Fruit fly (Drosophila melanogaster) ovary, adult (tissue): ENCODE results near the gene cib.
A peak's percentile ranks its signal among the peaks of the same experiment; 100 is the strongest.

Experiments
- CG17801 ChIP-seq: fragments of 200-800 bp; optimal IDR thresholded peaks from 2 replicates; lab custom pipeline; 2019; ENCODE audit warnings: missing biosample characterization, mild to moderate bottlenecking, missing genetic modification characterization, moderate library complexity; ENCODE audit not compliant: partially characterized antibody

The cib gene

dm6 chrX:4119582-4119981, 13.7 kb downstream of the cib start:
- no peak for TF ChIP-seq CG17801 (GFP tag; lab: Kevin White, UChicago)

- peak; percentile 12 for TF ChIP-seq CG17801 (GFP tag; lab: Kevin White, UChicago)
Measured at dm6 chrX:4131049-4131629, 25.2 kb downstream of the cib start, which contains the start of gene GlcAT-I. TSS of gene GlcAT-I (plus strand) at chrX:4131211.

DNA sequence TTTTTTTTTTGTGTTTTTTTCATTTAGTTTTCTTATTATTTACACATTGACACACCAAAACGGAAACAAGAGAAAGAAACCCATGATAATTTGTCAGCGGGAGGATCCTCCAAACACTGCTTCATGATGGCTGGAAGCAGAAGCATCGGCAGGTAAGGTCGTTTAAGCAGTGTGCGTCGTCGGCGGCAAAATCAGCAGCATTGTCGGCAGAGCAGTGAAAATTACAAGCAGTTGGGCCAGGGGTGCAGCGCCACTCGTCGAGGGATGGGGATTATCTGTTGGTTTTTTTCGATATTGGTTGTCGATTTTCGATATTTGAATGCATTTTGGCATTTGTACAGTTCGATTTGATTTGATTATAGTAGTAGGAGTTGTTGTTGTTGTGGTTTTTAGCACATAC, 33.1 kb downstream of the cib start:
- TF ChIP-seq CG17801 (GFP tag; lab: Kevin White, UChicago) = no peak

dm6 chrX:4150989-4151388, 45.1 kb downstream of the cib start:
- TF ChIP-seq CG17801 (GFP tag; lab: Kevin White, UChicago) = peak; percentile 62
